Worm (Caenorhabditis elegans): Measurements from ENCODE around the gene twk-20.

The twk-20 gene

DNA sequence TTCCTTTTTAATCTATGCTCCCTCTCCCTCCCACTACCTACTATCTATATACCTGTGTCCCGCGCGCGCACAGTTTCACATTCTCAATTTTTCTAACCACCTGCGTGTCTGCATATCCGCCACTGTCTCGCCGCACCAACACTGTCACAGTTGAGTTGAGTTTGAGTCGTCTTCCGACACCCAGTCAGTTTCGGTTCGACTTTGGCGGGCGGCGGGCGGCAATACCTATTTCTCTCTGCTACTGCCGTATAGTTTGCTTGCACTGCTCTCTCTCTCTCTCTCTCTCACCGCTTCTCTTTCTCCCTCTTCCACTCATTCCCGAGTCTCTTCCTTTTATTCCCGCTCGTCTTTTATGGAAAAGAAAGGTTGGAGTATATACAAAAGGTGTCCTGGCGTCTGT is 35.8 kb downstream of the twk-20 start (continued):
- TF ChIP-seq dpl-1 (GFP tag; optimal IDR thresholded peaks at IDR 0.05), result no peak
- TF ChIP-seq F16B12.6 (tag; optimal IDR thresholded peaks at IDR 0.05), result no peak
- TF ChIP-seq pqm-1 (tag; optimal IDR thresholded peaks at IDR 0.05), result no peak
- TF ChIP-seq C34B4.2 (tag; optimal IDR thresholded peaks at IDR 0.05), result no peak
- no peak for TF ChIP-seq unc-30 (tag; optimal IDR thresholded peaks at IDR 0.05)
- TF ChIP-seq vab-15 (tag; optimal IDR thresholded peaks at IDR 0.05), result no peak
- TF ChIP-seq swsn-7 (tag; optimal IDR thresholded peaks at IDR 0.05), result peak; percentile 28
- no peak for TF ChIP-seq ceh-8 (GFP tag; optimal IDR thresholded peaks at IDR 0.05)
- TF ChIP-seq fkh-10 (GFP tag; optimal IDR thresholded peaks at IDR 0.05), result no peak
- no peak for TF ChIP-seq ama-1 (optimal IDR thresholded peaks at IDR 0.05)
- peak; percentile 17 for TF ChIP-seq nhr-47 (tag; optimal IDR thresholded peaks at IDR 0.05)
- no peak for TF ChIP-seq hpl-2 (GFP tag; optimal IDR thresholded peaks at IDR 0.05)
- no peak for TF ChIP-seq sup-37 (GFP tag; optimal IDR thresholded peaks at IDR 0.05)
- TF ChIP-seq xbp-1 (tag; optimal IDR thresholded peaks at IDR 0.05), result no peak
- TF ChIP-seq ceh-88 (GFP tag; IDR thresholded peaks at IDR 0.05), result no peak
- no peak for TF ChIP-seq grh-1 (GFP tag; IDR thresholded peaks at IDR 0.05)
- no peak for TF ChIP-seq hlh-17 (GFP tag; optimal IDR thresholded peaks at IDR 0.05; ENCODE audit: borderline replicate concordance)
- TF ChIP-seq ets-5 (GFP tag; IDR thresholded peaks at IDR 0.05), result no peak
- peak in 1 of 3 experiments; percentile 30 for TF ChIP-seq ceh-82 (tag; optimal IDR thresholded peaks at IDR 0.05)
- peak; percentile 34 for TF ChIP-seq nhr-77 (tag; optimal IDR thresholded peaks at IDR 0.05)
- no peak for TF ChIP-seq aha-1 (tag; optimal IDR thresholded peaks at IDR 0.05)
- no peak for TF ChIP-seq pag-3 (tag; optimal IDR thresholded peaks at IDR 0.05; ENCODE audit: borderline replicate concordance, insufficient read depth)
- TF ChIP-seq ztf-4 (tag; optimal IDR thresholded peaks at IDR 0.05), result no peak
- TF ChIP-seq sox-4 (tag; optimal IDR thresholded peaks at IDR 0.05), result no peak
- no peak for TF ChIP-seq fkh-4 (tag; optimal IDR thresholded peaks at IDR 0.05; ENCODE audit: borderline replicate concordance)
- no peak for TF ChIP-seq mab-9 (GFP tag; IDR thresholded peaks at IDR 0.05)
- no peak for TF ChIP-seq rnt-1 (tag; optimal IDR thresholded peaks at IDR 0.05)
- TF ChIP-seq ces-1 (GFP tag; optimal IDR thresholded peaks at IDR 0.05), result no peak
- TF ChIP-seq nhr-85 (tag), result peak; percentile 80
- TF ChIP-seq skn-1 (tag; optimal IDR thresholded peaks at IDR 0.05), result peak; percentile 1
- TF ChIP-seq nhr-71 (tag; optimal IDR thresholded peaks at IDR 0.05), result no peak
- TF ChIP-seq elt-2 (tag; optimal IDR thresholded peaks at IDR 0.05), result no peak
- TF ChIP-seq pax-3 (tag; optimal IDR thresholded peaks at IDR 0.05), result no peak
- TF ChIP-seq nhr-76 (tag; optimal IDR thresholded peaks at IDR 0.05), result no peak
- TF ChIP-seq unc-98 (GFP tag; IDR thresholded peaks at IDR 0.05), result no peak
- no peak for TF ChIP-seq C16A3.4 (tag; optimal IDR thresholded peaks at IDR 0.05)
- TF ChIP-seq fos-1 (tag; optimal IDR thresholded peaks at IDR 0.05), result no peak
- no peak for TF ChIP-seq snpc-4 (tag; optimal IDR thresholded peaks at IDR 0.05)
- no peak for TF ChIP-seq nhr-237 (tag; optimal IDR thresholded peaks at IDR 0.05)
- peak; percentile 36 for TF ChIP-seq snu-23 (GFP tag; optimal IDR thresholded peaks at IDR 0.05)
- TF ChIP-seq mep-1 (tag; optimal IDR thresholded peaks at IDR 0.05), result peak; percentile 45
- TF ChIP-seq egl-13 (tag; optimal IDR thresholded peaks at IDR 0.05), result no peak
- TF ChIP-seq mdl-1 (tag; optimal IDR thresholded peaks at IDR 0.05), result peak in 1 of 2 experiments; percentile 6
- TF ChIP-seq elt-3 (tag; optimal IDR thresholded peaks at IDR 0.05), result no peak

DNA sequence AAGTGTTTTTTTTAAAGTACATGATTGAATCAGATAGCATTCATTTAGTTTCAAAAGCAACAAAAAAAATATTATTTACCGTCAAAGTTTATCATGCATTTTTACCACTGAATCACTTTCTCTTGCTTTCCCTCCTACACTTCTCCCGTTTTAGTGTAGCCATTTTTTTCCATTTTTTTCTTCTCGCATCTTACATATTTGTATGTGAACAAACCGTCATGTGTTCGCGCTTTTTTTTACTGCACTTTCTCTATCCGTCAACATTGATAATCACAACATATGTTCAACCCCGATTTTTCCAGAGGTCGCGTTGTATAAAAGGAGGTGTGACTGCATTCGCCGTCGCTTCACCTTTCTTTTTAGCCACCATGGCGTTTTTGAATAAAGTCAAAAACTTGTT is 37.2 kb downstream of the twk-20 start, which contains the start of gene gck-4:
Gene gck-4, plus strand, starts transcription at position 301 of the 400 bp plus-strand sequence.
- TF ChIP-seq blmp-1 (tag; optimal IDR thresholded peaks at IDR 0.05) (peak; percentile 21), nhr-85 (tag) (no peak), ces-1 (GFP tag; optimal IDR thresholded peaks at IDR 0.05) (no peak)

All from whole organism, L1 larva.